Fruit fly (Drosophila melanogaster) S2 (cell line): ENCODE results near the gene CG31161.

Experiments
- CG8478 ChIP-seq: fragments of >200 bp; optimal IDR thresholded peaks from 2 replicates; lab custom pipeline; 2018
- CTCF ChIP-seq, 2 experiments: fragments of >200 bp; optimal IDR thresholded peaks; 2 replicates each; lab custom pipeline; 2018

- TF ChIP-seq CG8478 (lab: Kevin White, UChicago) (no peak), CTCF (optimal IDR thresholded peaks at IDR 0.05; lab: Kevin White, UChicago) (no peak)
Observed at dm6 chr3R:22664274-22664673, 48.0 kb downstream of the CG31161 start.
